Worm (Caenorhabditis elegans) whole organism, early embryonic: ENCODE data around the gene hrg-10.

Experiments used
- pes-1 ChIP-seq: fragments of 200-800 bp; sonication (Bioruptor generic); IDR thresholded peaks from 2 replicates; pipeline ENCODE4 v1.3.6; 2022; ENCODE audit warnings: missing genetic modification reagents, missing genetic modification characterization, missing compliant biosample characterization
- tra-4 ChIP-seq: sonication (generic microtip); optimal IDR thresholded peaks from 2 replicates; lab custom pipeline; 2017; ENCODE audit warnings: missing genetic modification characterization, missing compliant biosample characterization

DNA sequence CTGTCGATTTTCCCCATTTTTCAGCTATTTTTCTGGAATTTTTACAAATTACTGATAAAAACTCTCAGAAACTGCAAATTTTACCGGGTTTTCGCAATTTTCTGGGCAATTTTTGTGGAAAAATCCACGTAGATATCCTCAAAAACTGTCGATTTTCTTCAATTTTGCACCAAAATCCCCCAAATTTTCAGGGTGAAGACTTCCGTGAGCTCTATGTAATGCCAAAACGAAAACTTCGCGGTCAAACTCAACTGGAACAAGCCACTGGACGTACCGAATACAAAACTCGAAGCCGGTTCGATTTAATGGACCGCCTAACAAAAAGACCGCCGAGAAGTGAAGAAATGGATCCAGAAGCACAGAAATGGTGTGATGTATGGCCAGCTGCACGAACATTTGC is 24.6 kb upstream of the hrg-10 start:
- TF ChIP-seq tra-4 (tag; lab: Kevin White, UChicago) (no peak), pes-1 (no peak)
